Fruit fly (Drosophila melanogaster): ENCODE measurements around the gene mrt.

Gene mrt

dm6 chr3R:27281022-27281810 is 1.2 kb downstream of the mrt start (continued):
- TF ChIP-seq CG15269 (tag; optimal IDR thresholded peaks at IDR 0.05) (peak; percentile 97), CG34422 (GFP tag; IDR thresholded peaks at IDR 0.05) (peak; percentile 98), gce (GFP tag; IDR thresholded peaks at IDR 0.05) (peak; percentile 96), Elba2 (GFP tag; optimal IDR thresholded peaks at IDR 0.05) (no peak), CG8359 (GFP tag; optimal IDR thresholded peaks at IDR 0.05; ENCODE audit: borderline replicate concordance) (peak; percentile 73), tgo (GFP tag; IDR thresholded peaks at IDR 0.05) (peak; percentile 97), CG4424 (GFP tag; optimal IDR thresholded peaks at IDR 0.05) (peak; percentile 94), vfl (GFP tag; optimal IDR thresholded peaks at IDR 0.05) (peak; percentile 94), vnd (GFP tag; IDR thresholded peaks at IDR 0.05; ENCODE audit: partially characterized antibody) (peak; percentile 59; the same call in 2 of the 3 replicates), hbn (GFP tag; IDR thresholded peaks at IDR 0.05; ENCODE audit: partially characterized antibody) (no peak), CG9797 (GFP tag; optimal IDR thresholded peaks at IDR 0.05) (no peak), disco-r (GFP tag; optimal IDR thresholded peaks at IDR 0.05) (peak; percentile 89), YL-1 (GFP tag; optimal IDR thresholded peaks at IDR 0.05) (peak; percentile 89), run (tag; optimal IDR thresholded peaks at IDR 0.05) (peak; percentile 89), fd3F (GFP tag; optimal IDR thresholded peaks at IDR 0.05) (peak; percentile 95), Sox102F (GFP tag; optimal IDR thresholded peaks at IDR 0.05) (peak; percentile 97), Dip3 (GFP tag; optimal IDR thresholded peaks at IDR 0.05) (peak; percentile 94), Nf-YA (GFP tag; IDR thresholded peaks at IDR 0.05) (peak; percentile 92), CG1529 (GFP tag; optimal IDR thresholded peaks at IDR 0.05) (peak; percentile 92), CG6683 (GFP tag; optimal IDR thresholded peaks at IDR 0.05) (peak; percentile 91), CG7928 (GFP tag; optimal IDR thresholded peaks at IDR 0.05) (peak; percentile 77), CG13123 (GFP tag; optimal IDR thresholded peaks at IDR 0.05) (peak; percentile 88), CG10462 (GFP tag; optimal IDR thresholded peaks at IDR 0.05) (peak; percentile 78), kni (GFP tag; optimal IDR thresholded peaks at IDR 0.05) (peak; percentile 92), Bgb (GFP tag; IDR thresholded peaks at IDR 0.05; ENCODE audit: partially characterized antibody) (peak; percentile 82), CG6654 (GFP tag; optimal IDR thresholded peaks at IDR 0.05) (peak; percentile 86), dpn (GFP tag; optimal IDR thresholded peaks at IDR 0.05) (peak; percentile 92 to 98), CG7786 (GFP tag; optimal IDR thresholded peaks at IDR 0.05) (peak; percentile 98), CG13624 (GFP tag; optimal IDR thresholded peaks at IDR 0.05) (peak; percentile 95), cad (GFP tag; optimal IDR thresholded peaks at IDR 0.05) (no peak), nmo (GFP tag; optimal IDR thresholded peaks at IDR 0.05) (peak; percentile 94), CG17829 (tag; optimal IDR thresholded peaks at IDR 0.05) (peak; percentile 87), maf-S (GFP tag; optimal IDR thresholded peaks at IDR 0.05) (peak; percentile 88), NFAT (GFP tag; IDR thresholded peaks at IDR 0.05) (peak; percentile 97), trem (tag; optimal IDR thresholded peaks at IDR 0.05) (peak; percentile 89), D19A (tag; optimal IDR thresholded peaks at IDR 0.05) (peak; percentile 87), pho (GFP tag; optimal IDR thresholded peaks at IDR 0.05) (peak; percentile 94), unpg (GFP tag; optimal IDR thresholded peaks at IDR 0.05) (peak; percentile 96), CTCF (GFP tag; optimal IDR thresholded peaks at IDR 0.05) (peak; percentile 66), CG2875 (GFP tag; optimal IDR thresholded peaks at IDR 0.05) (peak; percentile 89), CG32532 (GFP tag; IDR thresholded peaks at IDR 0.05) (peak; percentile 98), fru (optimal IDR thresholded peaks at IDR 0.05) (peak; percentile 59), ftz-f1 (GFP tag; optimal IDR thresholded peaks at IDR 0.05) (peak; percentile 43), phol (tag; optimal IDR thresholded peaks at IDR 0.05) (peak; percentile 91), CG31441 (GFP tag; IDR thresholded peaks at IDR 0.05) (peak; percentile 82), Side (GFP tag; optimal IDR thresholded peaks at IDR 0.05) (peak; percentile 95), sob (GFP tag; IDR thresholded peaks at IDR 0.05) (peak; percentile 94), Spps (tag; optimal IDR thresholded peaks at IDR 0.05) (peak; percentile 77), Mes4 (GFP tag; optimal IDR thresholded peaks at IDR 0.05) (peak; percentile 92), bcd (GFP tag; optimal IDR thresholded peaks at IDR 0.05) (peak; percentile 96)
